Fruit fly (Drosophila melanogaster) whole organism, prepupa: Measurements from ENCODE around the gene GramD1B.

Experiments used
- CG10631 ChIP-seq: fragments of 200-800 bp; sonication (Bioruptor generic); optimal IDR thresholded peaks from 2 replicates; lab custom pipeline; 2016; ENCODE audit warnings: missing biosample characterization, missing genetic modification characterization
- CG10669 ChIP-seq: fragments of 200-800 bp; sonication (Bioruptor generic); optimal IDR thresholded peaks from 3 replicates; lab custom pipeline; 2018; ENCODE audit warnings: missing biosample characterization, mild to moderate bottlenecking, missing genetic modification characterization, moderate library complexity
- CG11294 ChIP-seq: fragments of 200-800 bp; sonication (Bioruptor generic); IDR thresholded peaks from 2 replicates; pipeline ENCODE4 v1.3.6; 2022; ENCODE audit warnings: missing biosample characterization, missing genetic modification characterization
- CG11902 ChIP-seq: fragments of 200-800 bp; sonication (Bioruptor generic); optimal IDR thresholded peaks from 3 replicates; lab custom pipeline; 2016; ENCODE audit warnings: missing biosample characterization, missing genetic modification characterization
- CG15336 ChIP-seq: fragments of 200-800 bp; sonication (Bioruptor generic); IDR thresholded peaks from 2 replicates; pipeline ENCODE4 v1.3.6; 2022; ENCODE audit warnings: missing biosample characterization, missing genetic modification characterization
- CG1621 ChIP-seq: fragments of 200-800 bp; sonication (Bioruptor generic); optimal IDR thresholded peaks from 3 replicates; lab custom pipeline; 2018; ENCODE audit warnings: missing biosample characterization, mild to moderate bottlenecking, missing genetic modification characterization
- CG16779 ChIP-seq: fragments of 200-800 bp; sonication (Bioruptor generic); optimal IDR thresholded peaks from 3 replicates; lab custom pipeline; 2017; ENCODE audit warnings: missing biosample characterization, mild to moderate bottlenecking, missing genetic modification characterization
- CG34406 ChIP-seq: fragments of 200-800 bp; sonication (Bioruptor generic); optimal IDR thresholded peaks from 3 replicates; lab custom pipeline; 2016; ENCODE audit warnings: missing biosample characterization, missing genetic modification characterization
- CG3919 ChIP-seq: fragments of 200-800 bp; sonication (Bioruptor generic); optimal IDR thresholded peaks from 3 replicates; lab custom pipeline; 2016; ENCODE audit warnings: missing biosample characterization, missing genetic modification characterization
- CG6163 ChIP-seq: fragments of 200-800 bp; sonication (Bioruptor generic); IDR thresholded peaks from 3 replicates; pipeline ENCODE4 v1.3.6; 2022; ENCODE audit warnings: missing biosample characterization, missing genetic modification characterization
- CG6276 ChIP-seq: fragments of 200-800 bp; sonication (Bioruptor generic); optimal IDR thresholded peaks from 2 replicates; lab custom pipeline; 2017; ENCODE audit warnings: missing biosample characterization, mild to moderate bottlenecking, missing genetic modification characterization
- CG6792 ChIP-seq: fragments of 200-800 bp; sonication (Bioruptor generic); optimal IDR thresholded peaks from 3 replicates; lab custom pipeline; 2016; ENCODE audit warnings: missing biosample characterization, missing genetic modification characterization
- CG6808 ChIP-seq: fragments of 200-800 bp; sonication (Bioruptor generic); optimal IDR thresholded peaks from 3 replicates; lab custom pipeline; 2017; ENCODE audit warnings: missing biosample characterization, missing genetic modification characterization, mild to moderate bottlenecking, moderate library complexity, missing genetic modification reagents
- CG6854 ChIP-seq: fragments of 200-800 bp; sonication (Bioruptor generic); optimal IDR thresholded peaks from 2 replicates; lab custom pipeline; 2017; ENCODE audit warnings: missing biosample characterization, mild to moderate bottlenecking, missing genetic modification characterization
- CG8119 ChIP-seq: fragments of 200-800 bp; sonication (Bioruptor generic); IDR thresholded peaks from 3 replicates; pipeline ENCODE4 v1.3.6; 2022; ENCODE audit warnings: missing biosample characterization, missing genetic modification characterization
- CG8319 ChIP-seq: fragments of 200-800 bp; sonication (Bioruptor generic); optimal IDR thresholded peaks from 3 replicates; lab custom pipeline; 2016; ENCODE audit warnings: missing biosample characterization, missing genetic modification characterization
- CG8632 ChIP-seq: fragments of 200-800 bp; sonication (Bioruptor generic); optimal IDR thresholded peaks from 3 replicates; lab custom pipeline; 2016; ENCODE audit warnings: missing biosample characterization, missing genetic modification characterization
- CG9139 ChIP-seq: fragments of 200-800 bp; sonication (Bioruptor generic); optimal IDR thresholded peaks from 3 replicates; lab custom pipeline; 2017; ENCODE audit warnings: missing biosample characterization, mild to moderate bottlenecking, missing genetic modification characterization
- Eip75B ChIP-seq: fragments of 200-800 bp; sonication (Bioruptor generic); optimal IDR thresholded peaks from 3 replicates; lab custom pipeline; 2016; ENCODE audit warnings: missing biosample characterization, missing genetic modification characterization
- Eip78C ChIP-seq: fragments of 200-800 bp; sonication (Bioruptor generic); peaks from one replicate; lab custom pipeline; 2016; ENCODE audit warnings: missing biosample characterization, missing genetic modification characterization
- Eip93F ChIP-seq: fragments of 200-800 bp; sonication (Bioruptor generic); optimal IDR thresholded peaks from 2 replicates; lab custom pipeline; 2016; ENCODE audit warnings: missing biosample characterization, mild to moderate bottlenecking, missing genetic modification characterization
- Ets21C ChIP-seq: fragments of 200-800 bp; sonication (Bioruptor generic); optimal IDR thresholded peaks from 3 replicates; lab custom pipeline; 2016; ENCODE audit warnings: missing biosample characterization, missing genetic modification characterization
- Ets96B ChIP-seq: fragments of 200-800 bp; optimal IDR thresholded peaks from 2 replicates; lab custom pipeline; 2019; ENCODE audit warnings: missing biosample characterization, mild to moderate bottlenecking, missing genetic modification characterization, moderate library complexity
- Hr38 ChIP-seq: sonication (Bioruptor generic); optimal IDR thresholded peaks from 2 replicates; lab custom pipeline; 2016; ENCODE audit warnings: missing biosample characterization, missing genetic modification characterization
- Lpt ChIP-seq: fragments of 200-800 bp; sonication (Bioruptor generic); optimal IDR thresholded peaks from 3 replicates; lab custom pipeline; 2016; ENCODE audit warnings: missing biosample characterization, missing genetic modification characterization
- Met ChIP-seq: fragments of 200-800 bp; sonication (Bioruptor generic); optimal IDR thresholded peaks from 3 replicates; lab custom pipeline; 2016; ENCODE audit warnings: missing biosample characterization, missing genetic modification characterization
- Smox ChIP-seq: fragments of 200-800 bp; sonication (Bioruptor generic); optimal IDR thresholded peaks from 3 replicates; lab custom pipeline; 2016; ENCODE audit warnings: missing biosample characterization, missing genetic modification characterization
- Sox102F ChIP-seq: fragments of 200-800 bp; sonication (Bioruptor generic); optimal IDR thresholded peaks from 2 replicates; lab custom pipeline; 2016; ENCODE audit warnings: missing biosample characterization, mild to moderate bottlenecking, missing genetic modification characterization
- Sox14 ChIP-seq: fragments of 200-800 bp; sonication (Bioruptor generic); optimal IDR thresholded peaks from 3 replicates; lab custom pipeline; 2016; ENCODE audit warnings: missing biosample characterization, missing genetic modification characterization
- achi ChIP-seq: fragments of 200-800 bp; sonication (Bioruptor generic); optimal IDR thresholded peaks from 3 replicates; lab custom pipeline; 2016; ENCODE audit warnings: missing biosample characterization, missing genetic modification characterization
- acj6 ChIP-seq: fragments of 200-800 bp; sonication (Bioruptor generic); optimal IDR thresholded peaks from 3 replicates; lab custom pipeline; 2016; ENCODE audit warnings: missing biosample characterization, missing genetic modification characterization
- cyc ChIP-seq: fragments of 200-800 bp; sonication (Bioruptor generic); optimal IDR thresholded peaks from 3 replicates; lab custom pipeline; 2016; ENCODE audit warnings: missing biosample characterization, missing genetic modification characterization
- dac ChIP-seq: fragments of 200-800 bp; sonication (Bioruptor generic); optimal IDR thresholded peaks from 2 replicates; lab custom pipeline; 2017; ENCODE audit warnings: missing biosample characterization, mild to moderate bottlenecking, missing genetic modification characterization
- eg ChIP-seq: fragments of 200-800 bp; sonication (Bioruptor generic); IDR thresholded peaks from 3 replicates; pipeline ENCODE4 v1.3.6; 2022; ENCODE audit warnings: missing biosample characterization, missing genetic modification characterization
- esn ChIP-seq: fragments of 200-800 bp; sonication (Bioruptor generic); optimal IDR thresholded peaks from 2 replicates; lab custom pipeline; 2016; ENCODE audit warnings: missing biosample characterization, mild to moderate bottlenecking, missing genetic modification characterization, moderate library complexity
- fd59A ChIP-seq: fragments of 200-800 bp; sonication (Bioruptor generic); optimal IDR thresholded peaks from 2 replicates; lab custom pipeline; 2017; ENCODE audit warnings: missing biosample characterization, mild to moderate bottlenecking, missing genetic modification characterization, missing genetic modification reagents
- lz ChIP-seq: fragments of 200-800 bp; sonication (Bioruptor generic); optimal IDR thresholded peaks from 3 replicates; lab custom pipeline; 2016; ENCODE audit warnings: missing biosample characterization, missing genetic modification characterization
- net ChIP-seq: fragments of 200-800 bp; sonication (Bioruptor generic); optimal IDR thresholded peaks from 3 replicates; lab custom pipeline; 2016; ENCODE audit warnings: missing biosample characterization, missing genetic modification characterization
- pdm3 ChIP-seq: fragments of 200-800 bp; sonication (Bioruptor generic); optimal IDR thresholded peaks from 3 replicates; lab custom pipeline; 2016; ENCODE audit warnings: missing biosample characterization, missing genetic modification characterization
- salr ChIP-seq, 2 experiments: fragments of 200-800 bp; sonication (Bioruptor generic); optimal IDR thresholded peaks; 3 replicates each; lab custom pipeline; 2016 to 2018; ENCODE audit warnings: missing biosample characterization in 2 of 2, missing genetic modification characterization in 2 of 2, mild to moderate bottlenecking in 1 of 2
- spab ChIP-seq: fragments of 200-800 bp; sonication (Bioruptor generic); optimal IDR thresholded peaks from 2 replicates; lab custom pipeline; 2017; ENCODE audit warnings: missing biosample characterization, mild to moderate bottlenecking, missing genetic modification characterization, missing genetic modification reagents
- ss ChIP-seq, 2 experiments: fragments of 200-800 bp; sonication (Bioruptor generic); optimal IDR thresholded peaks; 2 replicates in 1 of 2; 3 replicates in 1 of 2; lab custom pipeline; 2017 to 2018; ENCODE audit warnings: mild to moderate bottlenecking in 2 of 2, missing biosample characterization in 2 of 2, missing genetic modification characterization in 2 of 2, moderate library complexity in 1 of 2
- svp ChIP-seq: fragments of 200-800 bp; sonication (Bioruptor generic); peaks from one replicate; lab custom pipeline; 2016; ENCODE audit warnings: missing biosample characterization, missing genetic modification characterization
- topi ChIP-seq: fragments of 200-800 bp; sonication (Bioruptor generic); optimal IDR thresholded peaks from 3 replicates; lab custom pipeline; 2016; ENCODE audit warnings: missing biosample characterization, missing genetic modification characterization
- vri ChIP-seq: fragments of 200-800 bp; sonication (Bioruptor generic); optimal IDR thresholded peaks from 3 replicates; lab custom pipeline; 2016; ENCODE audit warnings: missing biosample characterization, mild to moderate bottlenecking, missing genetic modification characterization

The GramD1B gene

DNA sequence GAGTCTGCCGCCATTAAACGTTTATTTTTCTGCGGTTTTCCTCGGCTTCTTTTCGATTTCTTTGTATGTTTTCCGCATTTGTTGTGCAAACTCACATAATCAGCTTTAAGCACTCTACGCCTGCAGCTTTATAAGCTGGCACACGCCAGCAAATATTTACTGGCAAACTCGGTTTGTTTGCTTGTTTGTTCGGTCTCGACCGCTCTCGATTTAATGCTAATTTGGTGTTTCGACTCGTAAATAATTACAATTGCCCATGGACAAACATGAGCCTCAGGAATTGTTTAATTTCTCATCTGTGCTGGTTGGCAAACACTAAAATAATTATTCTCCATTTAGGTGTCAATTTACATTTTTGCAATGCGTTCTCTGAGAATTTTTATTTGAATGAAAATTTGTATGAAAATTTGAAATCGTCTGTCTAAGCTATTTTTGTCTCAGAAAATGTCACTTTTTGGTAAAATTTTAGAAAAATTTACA lies 24.5 kb upstream of the GramD1B start, which contains the start of gene CG34175:
Gene CG34175 (plus strand): TSS at position 430 of the 480 bp plus-strand sequence.
- TF ChIP-seq CG10669 (no peak), esn (GFP tag; lab: Kevin White, UChicago) (no peak)

DNA sequence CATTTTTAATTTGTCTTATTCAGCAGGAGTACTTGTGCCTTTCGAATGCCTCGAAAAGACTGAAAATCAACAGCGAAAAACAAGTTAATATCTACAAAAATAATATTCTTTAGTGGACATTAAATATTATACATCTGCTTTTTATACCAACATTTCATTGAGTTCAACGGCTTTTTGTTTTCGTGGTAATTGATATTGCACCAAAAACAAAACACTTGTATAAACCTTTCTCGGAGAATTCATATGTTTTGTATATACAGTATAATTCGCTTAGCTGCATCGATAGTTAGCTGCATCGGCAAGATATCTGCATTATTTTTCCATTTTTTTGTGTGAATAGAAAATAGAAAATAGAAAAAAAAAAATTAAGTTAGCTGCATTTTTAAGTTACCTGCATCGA lies 15.2 kb upstream of the GramD1B start, which contains the start of gene CG42460:
Gene CG42460 (minus strand): TSS at position 101 of the 400 bp plus-strand sequence.
- TF ChIP-seq svp (GFP tag; lab: Kevin White, UChicago), result peak; percentile 13

DNA sequence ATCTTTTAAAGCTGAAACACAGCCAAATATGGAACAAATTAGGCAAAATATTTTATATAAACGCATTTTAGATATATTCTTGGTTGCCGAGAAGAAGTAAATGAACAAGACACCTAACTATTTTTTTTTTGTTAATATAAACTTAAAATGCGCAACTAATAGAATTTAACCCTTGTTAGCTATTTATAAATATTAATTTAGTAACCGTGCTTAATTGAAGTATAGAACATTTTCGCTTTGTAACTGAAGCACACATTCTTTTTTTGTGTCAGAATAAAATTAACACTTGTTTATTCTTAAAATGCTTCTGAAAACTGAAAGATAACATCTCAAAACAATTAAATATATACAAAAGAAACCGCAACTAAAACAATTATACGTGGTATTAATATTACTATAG lies 14.5 kb upstream of the GramD1B start, which contains the start of gene Sfp23F:
Gene Sfp23F (minus strand): TSS at position 101 of the 400 bp plus-strand sequence.
- TF ChIP-seq salr (GFP tag; optimal IDR thresholded peaks at IDR 0.05; lab: Kevin White, UChicago) (no peak), CG11902 (GFP tag; lab: Kevin White, UChicago) (no peak), CG6808 (GFP tag; lab: Kevin White, UChicago) (no peak), CG10669 (no peak), cyc (GFP tag; lab: Kevin White, UChicago) (no peak), CG6163 (GFP tag; lab: Robert Waterston, UW) (no peak), vri (no peak), achi (no peak), CG10631 (GFP tag; lab: Kevin White, UChicago) (no peak), dac (GFP tag; lab: Kevin White, UChicago) (no peak), fd59A (no peak)

DNA sequence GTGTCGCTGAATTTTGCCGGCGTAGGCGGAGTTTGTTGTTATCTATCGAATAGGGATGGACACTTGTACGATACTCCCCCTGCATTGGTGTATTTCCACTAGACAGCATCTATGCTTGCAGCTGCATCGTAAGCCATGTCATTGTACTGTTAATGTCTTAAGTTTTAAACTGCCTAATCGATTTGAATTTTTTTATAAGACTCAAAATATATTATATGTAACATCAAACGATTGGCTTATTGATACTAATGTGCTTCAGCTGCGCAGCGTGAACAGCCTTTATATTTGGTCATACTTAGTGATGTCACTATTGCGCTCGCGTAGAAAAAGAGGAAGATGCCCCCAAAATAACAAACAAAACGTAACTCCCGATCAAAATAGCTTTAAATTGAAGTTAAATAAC lies 3.5 kb upstream of the GramD1B start, which contains the start of the genes CG9662 and Ptpa:
Gene CG9662 (minus strand): TSS at position 54 of the 403 bp plus-strand sequence.
Gene Ptpa (plus strand): TSS at position 319 of the 403 bp plus-strand sequence.
- peak; percentile 34 for TF ChIP-seq CG8319 (GFP tag; lab: Kevin White, UChicago)
- peak; percentile 65 for TF ChIP-seq Eip75B (GFP tag; lab: Kevin White, UChicago)
- TF ChIP-seq pdm3 (GFP tag; lab: Kevin White, UChicago), result peak; percentile 80
- peak; percentile 58 for TF ChIP-seq CG6792 (GFP tag; lab: Kevin White, UChicago)
- no peak for TF ChIP-seq CG6808 (GFP tag; lab: Kevin White, UChicago)
- peak; percentile 78 for TF ChIP-seq Sox14
- TF ChIP-seq Lpt, result peak; percentile 53
- peak; percentile 59 for TF ChIP-seq CG15336 (GFP tag; lab: Robert Waterston, UW)
- peak; percentile 73 for TF ChIP-seq topi
- TF ChIP-seq net (GFP tag; lab: Kevin White, UChicago), result peak; percentile 37
- TF ChIP-seq Ets21C (GFP tag; lab: Kevin White, UChicago), result peak; percentile 76
- peak; percentile 82 for TF ChIP-seq lz
- no peak for TF ChIP-seq CG6854 (GFP tag; lab: Kevin White, UChicago)
- TF ChIP-seq CG11294 (GFP tag; lab: Robert Waterston, UW), result peak; percentile 60; the same call in 1 of the 2 replicates
- peak; percentile 82 for TF ChIP-seq esn (GFP tag; lab: Kevin White, UChicago)
- peak; percentile 44 for TF ChIP-seq Met (GFP tag; lab: Kevin White, UChicago)
- TF ChIP-seq Eip93F, result no peak
- TF ChIP-seq cyc (GFP tag; lab: Kevin White, UChicago), result peak; percentile 89
- TF ChIP-seq CG34406 (GFP tag; lab: Kevin White, UChicago), result peak; percentile 52
- TF ChIP-seq Smox (GFP tag; lab: Kevin White, UChicago), result peak; percentile 72
- TF ChIP-seq spab (GFP tag; lab: Kevin White, UChicago), result peak; percentile 15
- TF ChIP-seq Eip78C (GFP tag; lab: Kevin White, UChicago), result peak; percentile 82
- peak; percentile 19 for TF ChIP-seq CG8632 (GFP tag; lab: Kevin White, UChicago)
- peak; percentile 25 for TF ChIP-seq fd59A
- TF ChIP-seq CG8119 (GFP tag; lab: Robert Waterston, UW), result peak; percentile 42; the same call in 1 of the 3 replicates
- no peak for TF ChIP-seq CG9139 (GFP tag; lab: Kevin White, UChicago)
- TF ChIP-seq CG16779 (tag; lab: Kevin White, UChicago), result no peak
- TF ChIP-seq CG6163 (GFP tag; lab: Robert Waterston, UW), result peak; percentile 71; the same call in 2 of the 3 replicates
- TF ChIP-seq vri, result no peak
- peak; percentile 29 to 50 for TF ChIP-seq salr (GFP tag; optimal IDR thresholded peaks at IDR 0.05; lab: Kevin White, UChicago)
- no peak for TF ChIP-seq Hr38 (GFP tag; lab: Kevin White, UChicago)
- peak; percentile 36 for TF ChIP-seq CG1621 (tag; lab: Kevin White, UChicago)
- TF ChIP-seq Sox102F (GFP tag; lab: Kevin White, UChicago), result peak; percentile 61
- TF ChIP-seq CG3919 (GFP tag; lab: Kevin White, UChicago), result peak; percentile 74
- TF ChIP-seq eg (GFP tag; lab: Robert Waterston, UW), result peak; percentile 61; the same call in 1 of the 3 replicates
- TF ChIP-seq CG6276 (GFP tag; lab: Kevin White, UChicago), result no peak
- peak; percentile 58 for TF ChIP-seq Ets96B
- peak in 1 of 2 experiments; percentile 9 for TF ChIP-seq ss (GFP tag; optimal IDR thresholded peaks at IDR 0.05; lab: Kevin White, UChicago)
- TF ChIP-seq acj6, result peak; percentile 73
